Worm (Caenorhabditis elegans) whole organism, mixed stage, embryonic: ENCODE data around the gene nspg-4.

ENCODE experiments used
- bed-3 ChIP-seq: fragments of 200-800 bp; sonication (Bioruptor generic); optimal IDR thresholded peaks from 3 replicates; lab custom pipeline; 2018; ENCODE audit warnings: mild to moderate bottlenecking, missing genetic modification characterization, moderate library complexity, missing compliant biosample characterization
- ceh-39 ChIP-seq: fragments of 150-350 bp; optimal IDR thresholded peaks from 2 replicates; lab custom pipeline; 2014; ENCODE audit warnings: missing biosample characterization, missing genetic modification characterization
- ceh-43 ChIP-seq: fragments of 200-800 bp; sonication (Bioruptor generic); optimal IDR thresholded peaks from 2 replicates; lab custom pipeline; 2018; ENCODE audit warnings: mild to moderate bottlenecking, missing genetic modification characterization, moderate library complexity, missing compliant biosample characterization
- ceh-83 ChIP-seq: fragments of 200-800 bp; sonication (Bioruptor generic); optimal IDR thresholded peaks from 2 replicates; lab custom pipeline; 2018; ENCODE audit warnings: mild to moderate bottlenecking, missing genetic modification characterization, missing compliant biosample characterization
- ces-1 ChIP-seq: fragments of 150-350 bp; optimal IDR thresholded peaks from 2 replicates; lab custom pipeline; 2014; ENCODE audit warnings: missing biosample characterization, missing genetic modification reagents, missing genetic modification characterization
- cnd-1 ChIP-seq: fragments of 200-800 bp; sonication (Bioruptor generic); optimal IDR thresholded peaks from 2 replicates; lab custom pipeline; 2018; ENCODE audit warnings: mild to moderate bottlenecking, missing genetic modification characterization, missing compliant biosample characterization
- drap-1 ChIP-seq: fragments of 200-800 bp; sonication (Bioruptor generic); optimal IDR thresholded peaks from 3 replicates; lab custom pipeline; 2018; ENCODE audit warnings: mild to moderate bottlenecking, missing genetic modification characterization, missing compliant biosample characterization
- elt-1 ChIP-seq: sonication (generic microtip); optimal IDR thresholded peaks from 2 replicates; lab custom pipeline; 2017; ENCODE audit warnings: missing genetic modification characterization, mild to moderate bottlenecking, missing compliant biosample characterization, antibody characterized with exemption, moderate library complexity, borderline replicate concordance; ENCODE audit not compliant: insufficient read depth
- elt-3 ChIP-seq: fragments of 150-350 bp; optimal IDR thresholded peaks from 2 replicates; lab custom pipeline; 2014; ENCODE audit warnings: missing biosample characterization, missing genetic modification characterization
- flh-1 ChIP-seq: fragments of 200-800 bp; sonication (Bioruptor generic); optimal IDR thresholded peaks from 2 replicates; lab custom pipeline; 2018; ENCODE audit warnings: mild to moderate bottlenecking, missing genetic modification characterization, moderate library complexity, missing compliant biosample characterization
- ham-2 ChIP-seq: fragments of 200-800 bp; sonication (Bioruptor generic); optimal IDR thresholded peaks from 2 replicates; lab custom pipeline; 2018; ENCODE audit warnings: mild to moderate bottlenecking, missing genetic modification characterization, missing compliant biosample characterization
- hlh-1 ChIP-seq: fragments of 150-350 bp; optimal IDR thresholded peaks from 2 replicates; lab custom pipeline; 2014; ENCODE audit warnings: missing biosample characterization, missing genetic modification reagents, missing genetic modification characterization
- lin-13 ChIP-seq: fragments of 150-350 bp; optimal IDR thresholded peaks from 2 replicates; lab custom pipeline; 2014; ENCODE audit warnings: missing biosample characterization, missing genetic modification characterization
- lin-32 ChIP-seq: fragments of 200-800 bp; sonication (Bioruptor generic); optimal IDR thresholded peaks from 2 replicates; lab custom pipeline; 2018; ENCODE audit warnings: mild to moderate bottlenecking, missing genetic modification characterization, missing compliant biosample characterization
- mab-5 ChIP-seq: fragments of 150-350 bp; optimal IDR thresholded peaks from 2 replicates; lab custom pipeline; 2014; ENCODE audit warnings: missing biosample characterization, missing genetic modification characterization
- mep-1 ChIP-seq: fragments of 150-350 bp; optimal IDR thresholded peaks from 2 replicates; lab custom pipeline; 2017; ENCODE audit warnings: missing biosample characterization, missing genetic modification reagents, missing genetic modification characterization, inconsistent platforms
- mls-2 ChIP-seq: sonication (generic microtip); optimal IDR thresholded peaks from 2 replicates; lab custom pipeline; 2016; ENCODE audit warnings: mild to moderate bottlenecking, missing genetic modification characterization, moderate library complexity, missing compliant biosample characterization
- nhr-12 ChIP-seq: fragments of 150-350 bp; optimal IDR thresholded peaks from 2 replicates; lab custom pipeline; 2014; ENCODE audit warnings: missing biosample characterization, missing genetic modification characterization
- nhr-2 ChIP-seq: fragments of 150-350 bp; optimal IDR thresholded peaks from 2 replicates; lab custom pipeline; 2014; ENCODE audit warnings: missing biosample characterization, missing genetic modification characterization
- nhr-237 ChIP-seq: fragments of 150-350 bp; optimal IDR thresholded peaks from 2 replicates; lab custom pipeline; 2014; ENCODE audit warnings: missing biosample characterization, missing genetic modification characterization
- nhr-28 ChIP-seq: fragments of 150-350 bp; optimal IDR thresholded peaks from 2 replicates; lab custom pipeline; 2014; ENCODE audit warnings: missing biosample characterization, missing genetic modification characterization
- nhr-76 ChIP-seq: sonication (generic microtip); optimal IDR thresholded peaks from 2 replicates; lab custom pipeline; 2017; ENCODE audit warnings: missing biosample characterization, missing genetic modification characterization
- pha-4 ChIP-seq: fragments of 150-350 bp; optimal IDR thresholded peaks from 2 replicates; lab custom pipeline; 2018; ENCODE audit warnings: missing biosample characterization, missing genetic modification reagents, missing genetic modification characterization
- sem-2 ChIP-seq: fragments of 200-800 bp; sonication (Bioruptor generic); optimal IDR thresholded peaks from 2 replicates; lab custom pipeline; 2018; ENCODE audit warnings: mild to moderate bottlenecking, missing genetic modification characterization, missing compliant biosample characterization
- snpc-4 ChIP-seq: fragments of 150-350 bp; optimal IDR thresholded peaks from 2 replicates; lab custom pipeline; 2014; ENCODE audit warnings: missing biosample characterization, missing genetic modification characterization
- sptf-1 ChIP-seq: sonication (generic microtip); optimal IDR thresholded peaks from 2 replicates; lab custom pipeline; 2017; ENCODE audit warnings: mild to moderate bottlenecking, missing genetic modification characterization, moderate library complexity, missing compliant biosample characterization
- tbx-8 ChIP-seq: fragments of 200-800 bp; sonication (Bioruptor generic); optimal IDR thresholded peaks from 2 replicates; lab custom pipeline; 2018; ENCODE audit warnings: mild to moderate bottlenecking, missing genetic modification characterization, moderate library complexity, missing compliant biosample characterization
- unc-120 ChIP-seq: sonication (generic microtip); optimal IDR thresholded peaks from 2 replicates; lab custom pipeline; 2017; ENCODE audit warnings: missing genetic modification characterization, missing compliant biosample characterization; ENCODE audit not compliant: poor library complexity, severe bottlenecking
- unc-39 ChIP-seq: fragments of 150-350 bp; optimal IDR thresholded peaks from 2 replicates; lab custom pipeline; 2014; ENCODE audit warnings: missing biosample characterization, missing genetic modification characterization
- unc-62 ChIP-seq: fragments of 150-350 bp; optimal IDR thresholded peaks from 2 replicates; lab custom pipeline; 2014; ENCODE audit warnings: missing biosample characterization, missing genetic modification reagents, missing genetic modification characterization
- zip-8 ChIP-seq: fragments of 150-350 bp; optimal IDR thresholded peaks from 2 replicates; lab custom pipeline; 2014; ENCODE audit warnings: missing biosample characterization, missing genetic modification characterization
- ztf-11 ChIP-seq: fragments of 150-350 bp; optimal IDR thresholded peaks from 2 replicates; lab custom pipeline; 2014; ENCODE audit warnings: missing biosample characterization, missing genetic modification characterization

The nspg-4 gene

DNA sequence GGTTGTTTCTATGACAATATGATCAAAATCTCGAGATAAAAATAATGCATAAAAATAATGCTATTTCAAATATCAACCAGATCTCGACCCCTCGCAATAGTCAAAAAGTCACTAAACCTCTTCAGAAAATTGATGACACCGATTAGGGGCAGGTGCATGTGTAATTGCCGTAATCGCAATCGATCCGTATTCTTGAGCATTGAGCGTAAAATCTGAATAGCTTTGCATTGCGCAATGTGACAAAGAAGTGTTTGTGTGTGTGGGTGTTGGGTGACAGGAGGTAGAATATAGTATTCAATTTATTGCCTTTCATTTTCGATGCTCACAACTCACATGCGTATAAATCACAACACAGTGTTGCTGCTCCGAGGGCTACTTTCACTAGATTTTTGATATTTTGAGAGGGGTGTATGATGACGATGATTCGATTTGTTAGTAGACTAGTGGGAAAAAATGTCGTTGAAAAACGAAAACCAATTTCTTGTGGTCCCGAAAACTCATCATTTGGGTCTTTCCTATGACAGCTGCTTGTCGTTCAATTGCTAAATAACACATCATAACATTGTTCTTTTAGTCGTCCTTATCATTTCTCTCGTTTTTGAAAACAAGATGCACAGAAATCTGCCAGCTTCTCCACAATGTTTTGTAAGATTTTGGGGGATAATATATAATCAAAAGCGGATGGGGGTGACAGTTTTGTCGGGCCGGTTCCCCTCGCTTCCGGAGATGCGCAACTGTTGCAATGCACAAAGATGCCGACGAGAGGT is 34.1 kb downstream of the nspg-4 start:
- TF ChIP-seq zip-8 (tag; lab: Kevin White, UChicago) = peak; percentile 85
- peak; percentile 44 for TF ChIP-seq ces-1 (GFP tag; lab: Kevin White, UChicago)
- TF ChIP-seq hlh-1 (tag; lab: Kevin White, UChicago) = peak; percentile 75
- peak; percentile 82 for TF ChIP-seq nhr-2 (tag; lab: Kevin White, UChicago)
- peak; percentile 84 for TF ChIP-seq elt-1
- no peak for TF ChIP-seq nhr-28 (tag; lab: Kevin White, UChicago)

ce11 chrX:3315014-3315413 is 35.2 kb downstream of the nspg-4 start, which contains the start of gene ddr-2:
Gene ddr-2, plus strand, starts transcription at chrX:3315314.
- TF ChIP-seq sptf-1 (tag; lab: Kevin White, UChicago) = no peak
- TF ChIP-seq ces-1 (GFP tag; lab: Kevin White, UChicago) = peak; percentile 67
- no peak for TF ChIP-seq mep-1 (tag; lab: Kevin White, UChicago)
- TF ChIP-seq elt-3 (tag; lab: Kevin White, UChicago) = no peak
- TF ChIP-seq nhr-28 (tag; lab: Kevin White, UChicago) = no peak

DNA sequence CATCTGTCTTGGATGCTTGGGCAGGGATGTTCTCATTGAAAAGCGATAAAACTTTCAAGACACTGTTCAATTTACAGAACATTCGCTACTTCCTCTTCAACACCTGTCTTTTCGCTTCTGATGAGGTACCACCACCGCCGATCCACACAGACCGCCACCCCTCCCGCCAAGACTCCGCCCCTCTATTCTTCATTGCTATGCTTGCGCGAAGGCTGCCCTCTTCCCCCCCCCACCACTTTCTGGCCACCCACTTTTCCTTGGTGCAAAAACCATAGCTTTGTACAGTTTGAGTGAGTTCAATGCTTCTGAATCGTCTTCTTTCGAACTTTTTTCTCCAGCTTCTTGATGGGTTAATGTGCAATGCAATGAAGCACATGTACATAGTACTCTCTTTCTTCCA is 36.3 kb downstream of the nspg-4 start:
- no peak for TF ChIP-seq ztf-11 (tag; lab: Kevin White, UChicago)
- no peak for TF ChIP-seq tbx-8
- peak; percentile 57 for TF ChIP-seq ham-2 (GFP tag; lab: Kevin White, UChicago)
- TF ChIP-seq drap-1 (GFP tag; lab: Kevin White, UChicago) = no peak
- no peak for TF ChIP-seq unc-39 (tag; lab: Kevin White, UChicago)
- no peak for TF ChIP-seq ceh-83 (GFP tag; lab: Kevin White, UChicago)
- no peak for TF ChIP-seq lin-32
- TF ChIP-seq sem-2 = no peak
- no peak for TF ChIP-seq unc-120 (tag; lab: Kevin White, UChicago)
- no peak for TF ChIP-seq ceh-43 (GFP tag; lab: Kevin White, UChicago)
- TF ChIP-seq mab-5 = no peak
- TF ChIP-seq elt-1 = no peak
- peak; percentile 36 for TF ChIP-seq mls-2 (tag; lab: Kevin White, UChicago)
- TF ChIP-seq unc-62 (GFP tag; lab: Kevin White, UChicago) = no peak
- no peak for TF ChIP-seq elt-3 (tag; lab: Kevin White, UChicago)
- no peak for TF ChIP-seq pha-4 (tag; lab: Kevin White, UChicago)
- TF ChIP-seq cnd-1 (tag; lab: Kevin White, UChicago) = peak; percentile 22
- no peak for TF ChIP-seq ceh-39
- TF ChIP-seq nhr-237 (tag; lab: Kevin White, UChicago) = no peak
- peak; percentile 27 for TF ChIP-seq sptf-1 (tag; lab: Kevin White, UChicago)
- no peak for TF ChIP-seq snpc-4
- TF ChIP-seq lin-13 (tag; lab: Kevin White, UChicago) = no peak
- no peak for TF ChIP-seq bed-3
- no peak for TF ChIP-seq zip-8 (tag; lab: Kevin White, UChicago)

DNA sequence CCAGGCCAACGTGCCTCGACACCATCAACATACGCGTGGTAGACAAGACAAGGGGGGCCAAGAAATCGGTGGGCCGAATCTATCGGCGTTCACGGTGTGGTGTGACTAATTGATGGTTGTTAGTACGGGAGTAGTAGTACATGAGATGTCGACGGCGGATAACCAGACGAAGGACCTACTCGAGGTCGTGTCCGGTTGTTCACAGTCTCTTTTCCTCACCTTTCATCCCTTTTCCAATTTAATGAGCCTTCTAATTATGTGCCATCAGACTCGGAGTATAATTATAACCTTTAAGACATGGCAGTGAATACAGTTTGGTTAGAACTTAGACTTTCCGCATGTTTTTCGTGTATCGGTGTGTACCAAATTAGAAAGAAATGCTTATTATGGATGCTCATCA is 39.5 kb downstream of the nspg-4 start:
- TF ChIP-seq ceh-43 (GFP tag; lab: Kevin White, UChicago) (peak; percentile 63), nhr-2 (tag; lab: Kevin White, UChicago) (peak; percentile 90), mls-2 (tag; lab: Kevin White, UChicago) (peak; percentile 35), nhr-28 (tag; lab: Kevin White, UChicago) (no peak), unc-120 (tag; lab: Kevin White, UChicago) (no peak), zip-8 (tag; lab: Kevin White, UChicago) (no peak), flh-1 (no peak), unc-62 (GFP tag; lab: Kevin White, UChicago) (no peak), ceh-39 (no peak), elt-1 (no peak), nhr-12 (tag; lab: Kevin White, UChicago) (no peak), ztf-11 (tag; lab: Kevin White, UChicago) (no peak), nhr-76 (tag; lab: Kevin White, UChicago) (no peak), nhr-237 (tag; lab: Kevin White, UChicago) (no peak), sptf-1 (tag; lab: Kevin White, UChicago) (peak; percentile 44)
